Worm (Caenorhabditis elegans) whole organism, L4 larva: ENCODE measurements around the gene mrps-18A.
A peak's percentile ranks its signal among the peaks of the same experiment; 100 is the strongest.

Experiments used
- Y75B8A.6 ChIP-seq: fragments of 200-800 bp; sonication (Bioruptor generic); IDR thresholded peaks from 2 replicates; pipeline ENCODE4 v1.3.6; 2022; ENCODE audit warnings: missing genetic modification reagents, missing genetic modification characterization, missing compliant biosample characterization
- ceh-82 ChIP-seq: sonication (generic microtip); optimal IDR thresholded peaks from 2 replicates; lab custom pipeline; 2017; ENCODE audit warnings: missing biosample characterization, missing genetic modification characterization
- hlh-30 ChIP-seq: sonication (generic microtip); optimal IDR thresholded peaks from 2 replicates; lab custom pipeline; 2017; ENCODE audit warnings: antibody characterized with exemption, mild to moderate bottlenecking, missing genetic modification characterization, missing compliant biosample characterization; ENCODE audit not compliant: insufficient read depth
- hmg-1.1 ChIP-seq: fragments of 200-800 bp; sonication (Bioruptor generic); IDR thresholded peaks from 2 replicates; pipeline ENCODE4 v1.3.6; 2022; ENCODE audit warnings: missing genetic modification reagents, missing genetic modification characterization, missing compliant biosample characterization
- jun-1 ChIP-seq: fragments of 150-350 bp; optimal IDR thresholded peaks from 2 replicates; lab custom pipeline; 2014; ENCODE audit warnings: missing biosample characterization, missing genetic modification reagents, missing genetic modification characterization
- lin-38 ChIP-seq: fragments of 200-800 bp; sonication (Bioruptor generic); IDR thresholded peaks from 2 replicates; pipeline ENCODE4 v1.3.6; 2022; ENCODE audit warnings: missing genetic modification reagents, missing genetic modification characterization, missing compliant biosample characterization
- nhr-76 ChIP-seq: fragments of 150-350 bp; optimal IDR thresholded peaks from 2 replicates; lab custom pipeline; 2014; ENCODE audit warnings: missing biosample characterization, missing genetic modification characterization
- nhr-77 ChIP-seq: fragments of 150-350 bp; optimal IDR thresholded peaks from 2 replicates; lab custom pipeline; 2014; ENCODE audit warnings: missing biosample characterization, missing genetic modification characterization
- snpc-4 ChIP-seq: fragments of 150-350 bp; optimal IDR thresholded peaks from 2 replicates; lab custom pipeline; 2014; ENCODE audit warnings: missing biosample characterization, missing genetic modification characterization

DNA sequence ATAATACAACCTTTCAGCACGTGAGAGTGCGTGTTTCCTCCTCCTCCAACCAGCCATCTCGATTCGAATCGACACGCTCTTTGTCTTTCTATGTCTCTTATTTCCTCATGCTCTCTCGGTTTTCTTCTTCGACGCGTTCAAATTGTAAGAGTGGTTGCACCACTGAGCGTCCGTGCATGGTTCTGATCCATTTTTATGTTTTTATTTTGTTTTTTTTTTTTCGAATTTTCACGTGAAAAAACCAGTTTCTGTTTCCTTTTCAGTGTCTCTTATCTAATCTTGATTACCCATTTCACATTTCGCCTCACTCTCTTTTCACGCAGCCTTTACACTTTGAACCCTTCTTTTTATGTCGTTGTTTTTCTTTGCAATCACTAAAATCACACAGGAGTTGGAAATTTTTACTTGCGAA lies 39.1 kb upstream of the mrps-18A start:
- TF ChIP-seq nhr-76 (tag; lab: Kevin White, UChicago) (no peak), lin-38 (GFP tag; lab: Robert Waterston, UW) (no peak), hmg-1.1 (GFP tag; lab: Robert Waterston, UW) (0 out of 2 replicates have a peak, but pooled peaks have one; percentile 14), snpc-4 (tag; lab: Kevin White, UChicago) (no peak), nhr-77 (tag; lab: Kevin White, UChicago) (peak; percentile 6), hlh-30 (tag; lab: Kevin White, UChicago) (peak; percentile 80), Y75B8A.6 (GFP tag; lab: Robert Waterston, UW) (no peak), ceh-82 (no peak), jun-1 (tag; lab: Kevin White, UChicago) (no peak)
